Worm (Caenorhabditis elegans) whole organism, midembryonic: ENCODE measurements around the gene ugt-32.

Experiments
- med-1 ChIP-seq: sonication (generic microtip); optimal IDR thresholded peaks from 2 replicates; lab custom pipeline; 2017; ENCODE audit warnings: missing genetic modification characterization, mild to moderate bottlenecking, missing compliant biosample characterization, antibody characterized with exemption, missing genetic modification reagents; ENCODE audit not compliant: insufficient read depth
- ref-1 ChIP-seq: fragments of 200-800 bp; sonication (Bioruptor generic); conservative IDR thresholded peaks from 2 replicates; pipeline ENCODE4 v1.3.6; 2022; ENCODE audit warnings: missing genetic modification reagents, missing genetic modification characterization, missing compliant biosample characterization
- ztf-23 ChIP-seq: fragments of 200-800 bp; sonication (Bioruptor generic); IDR thresholded peaks from 2 replicates; pipeline ENCODE4 v1.3.6; 2022; ENCODE audit warnings: missing genetic modification reagents, missing genetic modification characterization, missing compliant biosample characterization

DNA sequence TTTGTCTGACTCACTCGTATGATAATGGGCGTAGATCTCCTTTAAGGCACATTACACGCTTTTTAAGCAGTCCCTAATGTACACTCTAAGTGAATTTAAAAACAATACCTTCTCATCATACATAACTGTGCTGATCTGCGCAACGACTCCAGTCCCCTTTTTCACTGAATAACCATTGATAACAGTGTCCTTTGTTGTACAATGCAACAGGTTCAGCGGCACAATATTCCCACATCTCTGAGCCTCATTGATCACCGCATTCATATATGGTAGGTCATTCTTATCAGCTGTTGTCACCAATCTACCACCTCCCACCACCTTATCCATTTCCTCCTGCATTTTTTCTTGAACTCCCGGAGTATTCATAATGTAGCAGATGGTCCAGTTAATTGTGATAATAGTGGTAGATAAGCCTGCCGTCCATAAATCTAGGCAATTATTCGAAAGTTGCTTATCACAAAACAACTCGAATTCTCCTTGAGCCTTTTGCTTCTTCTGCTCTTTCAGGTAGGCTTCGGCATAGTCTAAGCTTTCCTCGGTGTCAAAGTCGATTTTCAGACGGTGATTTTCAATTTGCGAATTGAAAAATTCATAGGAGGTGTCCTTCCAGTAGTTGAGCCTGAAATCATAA lies 41.9 kb downstream of the ugt-32 start:
- TF ChIP-seq med-1 (GFP tag; lab: Kevin White, UChicago) (no peak), ztf-23 (GFP tag; lab: Robert Waterston, UW) (no peak), ref-1 (GFP tag; lab: Robert Waterston, UW) (no peak)
